Worm (Caenorhabditis elegans) whole organism, midembryonic: ENCODE results near the gene K10C2.6.

Experiments used
- T22C8.4 ChIP-seq: fragments of 200-800 bp; sonication (Bioruptor generic); IDR thresholded peaks from 2 replicates; pipeline ENCODE4 v1.3.6; 2022; ENCODE audit warnings: missing genetic modification characterization, missing compliant biosample characterization
- cog-1 ChIP-seq: sonication (generic microtip); optimal IDR thresholded peaks from 2 replicates; lab custom pipeline; 2016; ENCODE audit warnings: missing genetic modification characterization, missing compliant biosample characterization
- flt-1 ChIP-seq: fragments of 200-800 bp; sonication (Bioruptor generic); IDR thresholded peaks from 2 replicates; pipeline ENCODE4 v1.3.6; 2022; ENCODE audit warnings: missing genetic modification characterization, missing compliant biosample characterization
- klf-2 ChIP-seq: fragments of 200-800 bp; sonication (Bioruptor generic); conservative IDR thresholded peaks from 2 replicates; pipeline ENCODE4 v1.3.6; 2022; ENCODE audit warnings: missing genetic modification reagents, missing genetic modification characterization, missing compliant biosample characterization
- med-1 ChIP-seq: sonication (generic microtip); optimal IDR thresholded peaks from 2 replicates; lab custom pipeline; 2017; ENCODE audit warnings: missing genetic modification characterization, mild to moderate bottlenecking, missing compliant biosample characterization, antibody characterized with exemption, missing genetic modification reagents; ENCODE audit not compliant: insufficient read depth
- ref-1 ChIP-seq: fragments of 200-800 bp; sonication (Bioruptor generic); conservative IDR thresholded peaks from 2 replicates; pipeline ENCODE4 v1.3.6; 2022; ENCODE audit warnings: missing genetic modification reagents, missing genetic modification characterization, missing compliant biosample characterization
- tab-1 ChIP-seq: fragments of 200-800 bp; sonication (Bioruptor generic); IDR thresholded peaks from 2 replicates; pipeline ENCODE4 v1.3.6; 2022; ENCODE audit warnings: missing genetic modification characterization, missing compliant biosample characterization
- ztf-23 ChIP-seq: fragments of 200-800 bp; sonication (Bioruptor generic); IDR thresholded peaks from 2 replicates; pipeline ENCODE4 v1.3.6; 2022; ENCODE audit warnings: missing genetic modification reagents, missing genetic modification characterization, missing compliant biosample characterization
- ztf-29 ChIP-seq: fragments of 200-800 bp; sonication (Bioruptor generic); IDR thresholded peaks from 2 replicates; pipeline ENCODE4 v1.3.6; 2022; ENCODE audit warnings: missing genetic modification reagents, missing genetic modification characterization, missing compliant biosample characterization

The K10C2.6 gene

DNA sequence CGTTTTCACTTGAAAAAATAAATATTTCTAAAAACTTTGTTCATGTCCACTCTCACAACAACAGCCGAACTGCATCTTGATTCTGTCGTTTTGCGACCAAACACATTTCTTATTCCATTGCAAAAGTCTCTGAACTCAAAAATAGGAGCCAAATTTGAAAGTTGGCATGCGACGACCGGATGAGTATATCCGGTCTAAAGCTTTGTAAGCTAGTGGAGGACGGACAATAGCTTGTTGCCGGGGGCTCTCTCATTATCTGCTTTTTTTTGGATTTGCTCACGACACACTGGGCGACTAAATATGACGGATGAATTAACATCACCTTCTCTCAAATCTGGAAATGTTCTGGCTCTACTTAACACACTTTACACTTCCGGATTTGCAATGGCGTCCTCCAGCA, 10.5 kb downstream of the K10C2.6 start, which contains the start of gene K04E7.1:
K04E7.1 (plus strand) TSS at position 301 of the 400 bp plus-strand sequence.
- TF ChIP-seq ref-1 (GFP tag; lab: Robert Waterston, UW) (no peak), ztf-29 (GFP tag; lab: Robert Waterston, UW) (no peak), med-1 (GFP tag; lab: Kevin White, UChicago) (no peak), ztf-23 (GFP tag; lab: Robert Waterston, UW) (no peak), cog-1 (no peak), flt-1 (GFP tag; lab: Robert Waterston, UW) (no peak), T22C8.4 (no peak), klf-2 (no peak), tab-1 (GFP tag; lab: Robert Waterston, UW) (no peak)

DNA sequence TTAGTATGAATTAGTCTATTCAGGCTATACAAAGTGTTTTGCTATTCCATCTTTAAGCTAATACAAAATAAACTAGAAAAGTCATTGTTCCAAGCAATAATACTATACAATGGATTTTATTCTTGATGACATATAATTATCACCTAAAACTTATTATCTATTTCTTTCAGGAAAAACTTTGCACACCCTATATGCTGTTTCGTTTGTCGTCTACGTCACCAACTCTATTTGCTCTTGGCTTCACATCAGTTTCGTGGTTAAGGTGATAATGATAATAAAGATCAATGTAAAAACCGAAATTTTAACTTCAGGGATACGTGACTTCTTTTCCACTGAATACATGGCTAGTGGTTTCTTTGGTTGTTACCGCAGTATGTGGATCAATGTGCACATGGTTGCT, 11.2 kb downstream of the K10C2.6 start:
- no peak for TF ChIP-seq med-1 (GFP tag; lab: Kevin White, UChicago)
- TF ChIP-seq cog-1, result no peak
- no peak for TF ChIP-seq ref-1 (GFP tag; lab: Robert Waterston, UW)
- TF ChIP-seq klf-2, result no peak
- TF ChIP-seq flt-1 (GFP tag; lab: Robert Waterston, UW), result no peak
- TF ChIP-seq tab-1 (GFP tag; lab: Robert Waterston, UW), result no peak
- TF ChIP-seq ztf-23 (GFP tag; lab: Robert Waterston, UW), result no peak
- TF ChIP-seq ztf-29 (GFP tag; lab: Robert Waterston, UW), result no peak
- TF ChIP-seq T22C8.4, result no peak

DNA sequence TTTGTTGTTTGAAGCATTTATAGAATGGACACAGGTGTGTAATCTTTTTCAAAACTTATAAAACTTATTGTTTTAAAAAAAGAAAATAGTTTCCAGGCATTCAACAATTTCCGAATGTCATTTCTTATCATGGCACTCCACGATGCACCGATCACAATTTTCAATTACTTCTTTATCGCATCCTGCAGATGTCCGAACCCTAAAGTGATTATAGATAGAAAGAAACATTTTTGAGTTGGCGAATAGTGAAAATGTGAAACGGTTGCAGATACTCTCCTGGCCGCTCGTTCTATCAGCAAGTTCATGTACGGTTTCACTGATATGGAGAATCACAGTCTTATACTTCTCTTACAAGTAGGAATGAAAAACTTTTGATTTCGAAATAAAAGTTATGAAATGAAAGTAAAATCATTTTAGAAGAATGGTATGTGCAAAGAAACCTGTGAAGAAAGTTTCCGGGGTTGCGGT, 11.8 kb downstream of the K10C2.6 start, which contains the start of gene C15B12.2:
C15B12.2 (plus strand) TSS at position 418 of the 468 bp plus-strand sequence.
- TF ChIP-seq ztf-23 (GFP tag; lab: Robert Waterston, UW) (no peak), cog-1 (no peak), T22C8.4 (no peak), med-1 (GFP tag; lab: Kevin White, UChicago) (no peak), flt-1 (GFP tag; lab: Robert Waterston, UW) (no peak), tab-1 (GFP tag; lab: Robert Waterston, UW) (no peak), ztf-29 (GFP tag; lab: Robert Waterston, UW) (no peak), klf-2 (no peak), ref-1 (GFP tag; lab: Robert Waterston, UW) (no peak)

DNA sequence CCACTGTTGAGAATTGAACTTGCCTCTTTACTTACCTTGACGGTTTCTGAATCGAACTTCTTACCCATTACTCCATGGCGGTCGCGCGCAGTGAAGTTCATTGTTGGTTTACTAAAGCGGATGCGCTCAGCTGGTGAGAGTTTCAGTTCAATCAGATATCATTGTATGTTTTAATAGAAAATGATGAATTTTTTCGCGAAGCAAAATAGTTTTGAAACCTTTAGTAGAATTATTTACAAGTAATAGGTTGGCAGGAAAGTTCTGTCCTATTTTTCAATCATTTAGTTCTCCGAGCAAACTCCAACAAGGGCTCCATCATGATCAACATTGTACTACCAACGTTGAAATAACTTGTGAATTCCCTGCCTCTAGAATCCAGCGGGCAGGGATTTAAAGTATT, 16.2 kb downstream of the K10C2.6 start, which contains the start of gene C15B12.3:
C15B12.3 (minus strand) TSS at position 101 of the 400 bp plus-strand sequence.
- no peak for TF ChIP-seq ztf-23 (GFP tag; lab: Robert Waterston, UW)
- no peak for TF ChIP-seq med-1 (GFP tag; lab: Kevin White, UChicago)
- TF ChIP-seq tab-1 (GFP tag; lab: Robert Waterston, UW), result no peak
- no peak for TF ChIP-seq flt-1 (GFP tag; lab: Robert Waterston, UW)
- no peak for TF ChIP-seq klf-2
- no peak for TF ChIP-seq cog-1
- no peak for TF ChIP-seq T22C8.4
- no peak for TF ChIP-seq ref-1 (GFP tag; lab: Robert Waterston, UW)
- TF ChIP-seq ztf-29 (GFP tag; lab: Robert Waterston, UW), result no peak

DNA sequence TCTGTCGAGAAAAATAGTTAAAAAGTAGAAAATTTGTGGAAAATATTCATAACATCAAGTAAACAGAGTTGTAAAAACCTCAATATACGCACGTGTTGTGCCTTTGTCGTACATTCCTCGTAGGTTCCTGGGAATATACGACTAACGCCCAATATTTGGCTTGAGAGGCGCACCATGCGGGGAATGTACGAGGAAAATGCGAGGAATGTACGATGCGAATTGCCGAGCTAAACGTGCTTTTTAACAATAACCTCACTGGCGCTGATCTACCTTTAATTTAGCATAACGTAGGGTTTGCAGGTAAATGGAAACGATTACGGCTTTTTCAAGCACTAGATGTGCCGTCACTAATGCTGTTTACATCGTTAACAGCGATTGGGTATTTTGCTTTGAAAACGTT, 17.3 kb downstream of the K10C2.6 start, which contains the start of gene C15B12.9:
C15B12.9 (plus strand) TSS at position 301 of the 400 bp plus-strand sequence.
- TF ChIP-seq ref-1 (GFP tag; lab: Robert Waterston, UW) (no peak), T22C8.4 (no peak), ztf-29 (GFP tag; lab: Robert Waterston, UW) (no peak), ztf-23 (GFP tag; lab: Robert Waterston, UW) (no peak), klf-2 (no peak), med-1 (GFP tag; lab: Kevin White, UChicago) (no peak), flt-1 (GFP tag; lab: Robert Waterston, UW) (no peak), cog-1 (no peak), tab-1 (GFP tag; lab: Robert Waterston, UW) (no peak)

DNA sequence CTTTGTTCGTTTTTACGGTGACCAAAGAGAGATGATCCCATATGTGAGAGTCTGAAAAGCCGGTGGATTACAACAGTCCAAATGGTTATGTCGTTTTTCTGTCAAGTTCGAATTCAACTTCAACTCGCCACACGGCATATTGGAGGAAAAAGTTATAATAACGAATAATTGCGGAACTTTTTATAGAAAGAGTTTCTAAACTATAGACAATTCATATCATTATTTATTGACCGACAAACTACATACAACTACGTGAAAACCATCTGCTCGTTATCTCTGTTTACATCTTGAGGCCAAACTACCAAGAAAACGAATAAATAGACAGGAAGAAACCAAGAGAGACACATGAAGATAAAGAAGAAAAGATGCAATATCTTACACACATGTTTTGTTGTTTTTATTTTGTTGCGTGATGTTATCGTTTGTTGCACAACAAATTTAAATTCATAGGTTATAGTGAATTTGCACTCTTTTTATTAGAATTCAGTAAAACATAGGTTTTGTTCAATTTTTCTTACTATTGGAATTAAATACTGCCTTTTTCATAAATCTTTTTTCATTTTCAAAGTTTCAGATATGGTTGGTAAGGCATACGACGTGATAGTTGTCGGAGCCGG, 22.6 kb downstream of the K10C2.6 start, which contains the start of the genes C15B12.4 and C15B12.8:
C15B12.4 (minus strand) TSS at position 51 of the 617 bp plus-strand sequence.
C15B12.8 (plus strand) TSS at position 567 of the 617 bp plus-strand sequence.
- TF ChIP-seq med-1 (GFP tag; lab: Kevin White, UChicago), result no peak
- no peak for TF ChIP-seq ztf-29 (GFP tag; lab: Robert Waterston, UW)
- TF ChIP-seq ztf-23 (GFP tag; lab: Robert Waterston, UW), result no peak
- no peak for TF ChIP-seq cog-1
- no peak for TF ChIP-seq klf-2
- TF ChIP-seq ref-1 (GFP tag; lab: Robert Waterston, UW), result no peak
- TF ChIP-seq T22C8.4, result no peak
- no peak for TF ChIP-seq flt-1 (GFP tag; lab: Robert Waterston, UW)
- TF ChIP-seq tab-1 (GFP tag; lab: Robert Waterston, UW), result no peak

DNA sequence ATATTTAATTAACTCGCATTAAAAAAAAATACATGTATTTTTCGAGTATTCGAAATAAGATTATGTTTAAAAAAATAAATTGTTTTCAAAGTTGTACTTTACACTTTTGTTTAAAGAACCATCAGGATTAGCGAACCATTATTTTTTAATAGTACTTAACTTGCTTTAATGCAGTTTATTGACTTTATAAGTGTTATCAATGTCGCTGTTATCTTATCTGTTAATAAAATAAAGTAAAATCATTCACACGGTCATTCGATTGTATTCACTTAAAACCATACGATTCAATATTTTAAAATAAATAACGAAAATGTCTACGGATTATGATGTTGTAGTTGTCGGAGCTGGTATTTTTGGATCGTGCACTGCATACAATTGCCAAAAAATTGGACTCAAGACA, 25.3 kb downstream of the K10C2.6 start, which contains the start of gene C15B12.1:
C15B12.1 (plus strand) TSS at position 271 of the 400 bp plus-strand sequence.
- TF ChIP-seq klf-2 (no peak), med-1 (GFP tag; lab: Kevin White, UChicago) (no peak), cog-1 (no peak), T22C8.4 (no peak), ztf-29 (GFP tag; lab: Robert Waterston, UW) (no peak), flt-1 (GFP tag; lab: Robert Waterston, UW) (no peak), ref-1 (GFP tag; lab: Robert Waterston, UW) (no peak), ztf-23 (GFP tag; lab: Robert Waterston, UW) (no peak)

DNA sequence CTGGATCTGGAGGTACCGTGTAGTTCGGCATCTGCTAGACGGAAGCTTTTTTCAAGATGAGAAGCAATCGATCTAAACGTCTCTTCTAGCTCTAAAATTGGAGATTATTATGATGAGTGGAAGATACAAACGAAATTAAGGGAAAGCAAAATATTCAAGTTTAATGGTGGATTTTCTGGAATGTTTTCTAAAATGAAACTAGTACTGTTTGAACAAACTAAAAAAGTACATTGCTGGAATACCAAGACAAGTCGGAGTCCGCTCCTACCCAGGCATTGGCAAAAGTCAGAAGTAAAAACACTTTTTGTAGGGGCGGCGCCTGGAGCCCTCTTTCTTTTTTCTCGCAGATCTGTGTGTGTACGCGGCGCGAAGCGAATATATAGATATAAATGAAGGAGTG, 33.5 kb downstream of the K10C2.6 start, which contains the start of gene gar-1:
gar-1 (minus strand) TSS at position 101 of the 400 bp plus-strand sequence.
- no peak for TF ChIP-seq flt-1 (GFP tag; lab: Robert Waterston, UW)
- no peak for TF ChIP-seq cog-1
- no peak for TF ChIP-seq tab-1 (GFP tag; lab: Robert Waterston, UW)
- TF ChIP-seq ref-1 (GFP tag; lab: Robert Waterston, UW), result no peak
- no peak for TF ChIP-seq T22C8.4
- no peak for TF ChIP-seq klf-2
- no peak for TF ChIP-seq ztf-23 (GFP tag; lab: Robert Waterston, UW)
- TF ChIP-seq med-1 (GFP tag; lab: Kevin White, UChicago), result no peak
- no peak for TF ChIP-seq ztf-29 (GFP tag; lab: Robert Waterston, UW)

DNA sequence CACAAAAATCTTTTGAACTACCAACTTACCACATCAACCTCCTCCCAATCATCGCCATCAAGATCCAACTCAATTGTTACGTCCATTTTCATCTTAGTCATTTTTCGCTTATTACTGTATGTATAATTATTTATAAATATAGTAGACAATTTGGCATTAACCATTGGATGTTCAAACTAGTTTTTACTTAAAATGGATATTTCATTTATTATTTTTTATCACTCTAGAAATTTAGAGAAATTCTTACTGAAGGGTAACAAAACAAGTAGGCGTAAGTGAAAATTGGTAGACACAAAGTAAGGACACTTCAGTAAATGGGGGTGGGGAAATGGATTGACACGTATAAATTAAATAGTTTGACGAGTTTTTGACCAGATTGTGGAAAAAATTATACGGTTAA, 48.5 kb downstream of the K10C2.6 start, which contains the start of gene actl-1:
actl-1 (minus strand) TSS at position 101 of the 400 bp plus-strand sequence.
- no peak for TF ChIP-seq med-1 (GFP tag; lab: Kevin White, UChicago)
- TF ChIP-seq ref-1 (GFP tag; lab: Robert Waterston, UW), result no peak
- TF ChIP-seq ztf-29 (GFP tag; lab: Robert Waterston, UW), result no peak
- TF ChIP-seq T22C8.4, result no peak
- no peak for TF ChIP-seq klf-2
- no peak for TF ChIP-seq tab-1 (GFP tag; lab: Robert Waterston, UW)
- no peak for TF ChIP-seq cog-1
- no peak for TF ChIP-seq flt-1 (GFP tag; lab: Robert Waterston, UW)
- no peak for TF ChIP-seq ztf-23 (GFP tag; lab: Robert Waterston, UW)
